Fruit fly (Drosophila melanogaster): ENCODE measurements at regions not wholly inside any gene's neighbourhood (a gene's known extent, or its start where the extent isn't known, plus 50 kb on each side); places are given as distances from the start of the nearest gene placed in this dataset.

- peak; percentile 57 for TF ChIP-seq zen (tag; optimal IDR thresholded peaks at IDR 0.05)
- TF ChIP-seq CG8290 (GFP tag; optimal IDR thresholded peaks at IDR 0.05) = no peak
- TF ChIP-seq CG8290 (tag; optimal IDR thresholded peaks at IDR 0.05) = no peak
These were observed 57.5 kb downstream of the Or67d start (continued) for dm6 chr3L:10330389-10331041.

- TF ChIP-seq mirr (GFP tag; optimal IDR thresholded peaks at IDR 0.05) (no peak), gem (tag; optimal IDR thresholded peaks at IDR 0.05) (peak; percentile 4), CG1832 (GFP tag; optimal IDR thresholded peaks at IDR 0.05) (no peak), so (GFP tag; IDR thresholded peaks at IDR 0.05) (no peak), Myb (GFP tag; optimal IDR thresholded peaks at IDR 0.05) (no peak), TFAM (GFP tag; optimal IDR thresholded peaks at IDR 0.05) (no peak), E2f1 (GFP tag; IDR thresholded peaks at IDR 0.05) (no peak), kay (GFP tag; optimal IDR thresholded peaks at IDR 0.05) (no peak), CG11504 (tag; optimal IDR thresholded peaks at IDR 0.05) (peak; percentile 11), CG12071 (GFP tag; optimal IDR thresholded peaks at IDR 0.05) (no peak), Ada2b (GFP tag; IDR thresholded peaks at IDR 0.05) (no peak), CG10979 (tag; optimal IDR thresholded peaks at IDR 0.05) (no peak), pho (GFP tag; optimal IDR thresholded peaks at IDR 0.05) (no peak), trem (tag; optimal IDR thresholded peaks at IDR 0.05) (no peak), CG7987 (GFP tag; optimal IDR thresholded peaks at IDR 0.05) (no peak), CG4617 (GFP tag; optimal IDR thresholded peaks at IDR 0.05; ENCODE audit: borderline replicate concordance) (no peak), Xbp1 (GFP tag; optimal IDR thresholded peaks at IDR 0.05) (no peak), bsh (GFP tag; optimal IDR thresholded peaks at IDR 0.05) (peak in 1 of 2 experiments; percentile 49), C15 (GFP tag; IDR thresholded peaks at IDR 0.05) (no peak), CG8765 (GFP tag; IDR thresholded peaks at IDR 0.05) (no peak), CG8281 (tag; optimal IDR thresholded peaks at IDR 0.05) (no peak), fd96Cb (tag; optimal IDR thresholded peaks at IDR 0.05) (peak; percentile 9), sens (GFP tag) (peak; percentile 71), CG31441 (GFP tag; IDR thresholded peaks at IDR 0.05) (0 out of 2 replicates have a peak, but pooled peaks have one; percentile 8), CG4820 (GFP tag; optimal IDR thresholded peaks at IDR 0.05) (no peak), CG6175 (GFP tag; IDR thresholded peaks at IDR 0.05) (no peak), sr (GFP tag; IDR thresholded peaks at IDR 0.05) (no peak), CG2202 (tag; optimal IDR thresholded peaks at IDR 0.05) (no peak), Doc3 (GFP tag; IDR thresholded peaks at IDR 0.05; ENCODE audit: partially characterized antibody) (no peak), D19A (tag; optimal IDR thresholded peaks at IDR 0.05) (no peak), YL-1 (GFP tag; optimal IDR thresholded peaks at IDR 0.05) (no peak), CG12391 (tag; optimal IDR thresholded peaks at IDR 0.05) (no peak), crc (GFP tag; optimal IDR thresholded peaks at IDR 0.05) (no peak), CG14441 (GFP tag; IDR thresholded peaks at IDR 0.05) (no peak), CG3995 (GFP tag; optimal IDR thresholded peaks at IDR 0.05) (no peak), CG6254 (GFP tag; optimal IDR thresholded peaks at IDR 0.05) (no peak), BtbVII (GFP tag; optimal IDR thresholded peaks at IDR 0.05) (no peak), disco-r (GFP tag; optimal IDR thresholded peaks at IDR 0.05) (no peak), Xrp1 (GFP tag; IDR thresholded peaks at IDR 0.05) (peak; percentile 24; the same call in 1 of the 2 replicates), Nf-YB (GFP tag; optimal IDR thresholded peaks at IDR 0.05) (no peak), CG10267 (tag; optimal IDR thresholded peaks at IDR 0.05) (no peak), bcd (GFP tag; optimal IDR thresholded peaks at IDR 0.05) (no peak), Rfx (GFP tag; IDR thresholded peaks at IDR 0.05) (no peak), CG10565 (GFP tag; optimal IDR thresholded peaks at IDR 0.05) (no peak), Doc2 (GFP tag; IDR thresholded peaks at IDR 0.05) (no peak)
These were observed 58.6 kb downstream of the Or67d start for dm6 chr3L:10331398-10332122.
